Fruit fly (Drosophila melanogaster): Measurements from ENCODE around the gene bves.

Gene bves

dm6 chrX:21027929-21028575 lies 25.7 kb upstream of the bves start, which contains the start of gene CG1532 (continued):
- TF ChIP-seq bbx (GFP tag; IDR thresholded peaks at IDR 0.05; ENCODE audit: partially characterized antibody) (peak; percentile 53), cwo (GFP tag; optimal IDR thresholded peaks at IDR 0.05) (peak; percentile 75), sug (tag; optimal IDR thresholded peaks at IDR 0.05) (peak; percentile 54), vvl (GFP tag; IDR thresholded peaks at IDR 0.05) (0 out of 2 replicates have a peak, but pooled peaks have one; percentile 30), grn (GFP tag; optimal IDR thresholded peaks at IDR 0.05) (peak; percentile 80), CG7357 (GFP tag; IDR thresholded peaks at IDR 0.05) (no peak), twi (tag; optimal IDR thresholded peaks at IDR 0.05) (no peak), az2 (GFP tag; optimal IDR thresholded peaks at IDR 0.05) (no peak), Jarid2 (GFP tag; optimal IDR thresholded peaks at IDR 0.05) (peak; percentile 76), dysf (GFP tag; IDR thresholded peaks at IDR 0.05) (no peak), CG32772 (GFP tag; IDR thresholded peaks at IDR 0.05) (no peak), pzg (GFP tag; optimal IDR thresholded peaks at IDR 0.05) (peak; percentile 50), Vsx1 (GFP tag; optimal IDR thresholded peaks at IDR 0.05) (peak; percentile 78), CG5953 (GFP tag; IDR thresholded peaks at IDR 0.05) (no peak), sim (GFP tag; IDR thresholded peaks at IDR 0.05) (no peak), nmo (GFP tag; optimal IDR thresholded peaks at IDR 0.05) (no peak), kah (GFP tag; optimal IDR thresholded peaks at IDR 0.05) (no peak), CG6791 (GFP tag; IDR thresholded peaks at IDR 0.05; ENCODE audit: partially characterized antibody) (peak; percentile 58; the same call in 1 of the 3 replicates), CG8290 (GFP tag; optimal IDR thresholded peaks at IDR 0.05) (peak; percentile 2), CG8290 (tag; optimal IDR thresholded peaks at IDR 0.05) (peak in 1 of 2 experiments; percentile 48), Nf-YB (GFP tag; optimal IDR thresholded peaks at IDR 0.05) (no peak), CG16779 (GFP tag; IDR thresholded peaks at IDR 0.05) (no peak), Rx (GFP tag; IDR thresholded peaks at IDR 0.05) (no peak), z (GFP tag; IDR thresholded peaks at IDR 0.05) (no peak), CG12659 (GFP tag; optimal IDR thresholded peaks at IDR 0.05) (peak; percentile 61), ranshi (GFP tag; IDR thresholded peaks at IDR 0.05) (no peak), CG8359 (GFP tag; optimal IDR thresholded peaks at IDR 0.05; ENCODE audit: borderline replicate concordance) (no peak), crol (GFP tag; IDR thresholded peaks at IDR 0.05) (no peak), row (GFP tag; IDR thresholded peaks at IDR 0.05) (peak; percentile 48; the same call in 2 of the 3 replicates), Spps (tag; optimal IDR thresholded peaks at IDR 0.05) (no peak), CG8944 (GFP tag; optimal IDR thresholded peaks at IDR 0.05) (no peak), CG17186 (GFP tag; optimal IDR thresholded peaks at IDR 0.05) (no peak), H15 (GFP tag; IDR thresholded peaks at IDR 0.05) (no peak), Dip2 (GFP tag; IDR thresholded peaks at IDR 0.05) (no peak), CG9932 (GFP tag; IDR thresholded peaks at IDR 0.05) (no peak), sd (tag; optimal IDR thresholded peaks at IDR 0.05) (no peak), Sox102F (GFP tag; optimal IDR thresholded peaks at IDR 0.05) (no peak), gce (GFP tag; IDR thresholded peaks at IDR 0.05) (no peak), GATAe (GFP tag; conservative IDR thresholded peaks at IDR 0.05) (no peak), NK7.1 (GFP tag; optimal IDR thresholded peaks at IDR 0.05) (no peak), CG12769 (tag; optimal IDR thresholded peaks at IDR 0.05) (peak; percentile 29), CG7928 (GFP tag; optimal IDR thresholded peaks at IDR 0.05) (no peak), bsh (GFP tag; optimal IDR thresholded peaks at IDR 0.05) (no peak), lola (GFP tag; optimal IDR thresholded peaks at IDR 0.05) (no peak), CG15073 (GFP tag; optimal IDR thresholded peaks at IDR 0.05) (no peak), HLH3B (GFP tag; IDR thresholded peaks at IDR 0.05) (no peak), PHDP (tag; optimal IDR thresholded peaks at IDR 0.05) (no peak), gsb (GFP tag; IDR thresholded peaks at IDR 0.05) (no peak), nerfin-1 (tag; optimal IDR thresholded peaks at IDR 0.05) (no peak), ftz-f1 (GFP tag; optimal IDR thresholded peaks at IDR 0.05) (peak; percentile 55)

All from whole organism, embryonic.